Worm (Caenorhabditis elegans) whole organism, mixed stage, embryonic: ENCODE measurements around the gene Y71H2AM.20.

Source experiments
- M03D4.4 ChIP-seq: sonication (generic microtip); optimal IDR thresholded peaks from 2 replicates; lab custom pipeline; 2017; ENCODE audit warnings: mild to moderate bottlenecking, missing genetic modification characterization, missing compliant biosample characterization
- blmp-1 ChIP-seq: fragments of 150-350 bp; optimal IDR thresholded peaks from 2 replicates; lab custom pipeline; 2014; ENCODE audit warnings: missing biosample characterization, missing genetic modification characterization
- ceh-39 ChIP-seq: fragments of 150-350 bp; optimal IDR thresholded peaks from 2 replicates; lab custom pipeline; 2014; ENCODE audit warnings: missing biosample characterization, missing genetic modification characterization
- ceh-43 ChIP-seq: fragments of 200-800 bp; sonication (Bioruptor generic); optimal IDR thresholded peaks from 2 replicates; lab custom pipeline; 2018; ENCODE audit warnings: mild to moderate bottlenecking, missing genetic modification characterization, moderate library complexity, missing compliant biosample characterization
- ceh-83 ChIP-seq: fragments of 200-800 bp; sonication (Bioruptor generic); optimal IDR thresholded peaks from 2 replicates; lab custom pipeline; 2018; ENCODE audit warnings: mild to moderate bottlenecking, missing genetic modification characterization, missing compliant biosample characterization
- ces-1 ChIP-seq: fragments of 150-350 bp; optimal IDR thresholded peaks from 2 replicates; lab custom pipeline; 2014; ENCODE audit warnings: missing biosample characterization, missing genetic modification reagents, missing genetic modification characterization
- cnd-1 ChIP-seq: fragments of 200-800 bp; sonication (Bioruptor generic); optimal IDR thresholded peaks from 2 replicates; lab custom pipeline; 2018; ENCODE audit warnings: mild to moderate bottlenecking, missing genetic modification characterization, missing compliant biosample characterization
- drap-1 ChIP-seq: fragments of 200-800 bp; sonication (Bioruptor generic); optimal IDR thresholded peaks from 3 replicates; lab custom pipeline; 2018; ENCODE audit warnings: mild to moderate bottlenecking, missing genetic modification characterization, missing compliant biosample characterization
- elt-1 ChIP-seq: sonication (generic microtip); optimal IDR thresholded peaks from 2 replicates; lab custom pipeline; 2017; ENCODE audit warnings: missing genetic modification characterization, mild to moderate bottlenecking, missing compliant biosample characterization, antibody characterized with exemption, moderate library complexity, borderline replicate concordance; ENCODE audit not compliant: insufficient read depth
- elt-3 ChIP-seq: fragments of 150-350 bp; optimal IDR thresholded peaks from 2 replicates; lab custom pipeline; 2014; ENCODE audit warnings: missing biosample characterization, missing genetic modification characterization
- flh-1 ChIP-seq: fragments of 200-800 bp; sonication (Bioruptor generic); optimal IDR thresholded peaks from 2 replicates; lab custom pipeline; 2018; ENCODE audit warnings: mild to moderate bottlenecking, missing genetic modification characterization, moderate library complexity, missing compliant biosample characterization
- ham-2 ChIP-seq: fragments of 200-800 bp; sonication (Bioruptor generic); optimal IDR thresholded peaks from 2 replicates; lab custom pipeline; 2018; ENCODE audit warnings: mild to moderate bottlenecking, missing genetic modification characterization, missing compliant biosample characterization
- hlh-1 ChIP-seq: fragments of 150-350 bp; optimal IDR thresholded peaks from 2 replicates; lab custom pipeline; 2014; ENCODE audit warnings: missing biosample characterization, missing genetic modification reagents, missing genetic modification characterization
- lin-32 ChIP-seq: fragments of 200-800 bp; sonication (Bioruptor generic); optimal IDR thresholded peaks from 2 replicates; lab custom pipeline; 2018; ENCODE audit warnings: mild to moderate bottlenecking, missing genetic modification characterization, missing compliant biosample characterization
- nhr-12 ChIP-seq: fragments of 150-350 bp; optimal IDR thresholded peaks from 2 replicates; lab custom pipeline; 2014; ENCODE audit warnings: missing biosample characterization, missing genetic modification characterization
- nhr-2 ChIP-seq: fragments of 150-350 bp; optimal IDR thresholded peaks from 2 replicates; lab custom pipeline; 2014; ENCODE audit warnings: missing biosample characterization, missing genetic modification characterization
- nhr-28 ChIP-seq: fragments of 150-350 bp; optimal IDR thresholded peaks from 2 replicates; lab custom pipeline; 2014; ENCODE audit warnings: missing biosample characterization, missing genetic modification characterization
- nhr-76 ChIP-seq: sonication (generic microtip); optimal IDR thresholded peaks from 2 replicates; lab custom pipeline; 2017; ENCODE audit warnings: missing biosample characterization, missing genetic modification characterization
- pha-4 ChIP-seq: fragments of 150-350 bp; optimal IDR thresholded peaks from 2 replicates; lab custom pipeline; 2018; ENCODE audit warnings: missing biosample characterization, missing genetic modification reagents, missing genetic modification characterization
- sem-2 ChIP-seq: fragments of 200-800 bp; sonication (Bioruptor generic); optimal IDR thresholded peaks from 2 replicates; lab custom pipeline; 2018; ENCODE audit warnings: mild to moderate bottlenecking, missing genetic modification characterization, missing compliant biosample characterization
- snpc-4 ChIP-seq: fragments of 150-350 bp; optimal IDR thresholded peaks from 2 replicates; lab custom pipeline; 2014; ENCODE audit warnings: missing biosample characterization, missing genetic modification characterization
- tbx-8 ChIP-seq: fragments of 200-800 bp; sonication (Bioruptor generic); optimal IDR thresholded peaks from 2 replicates; lab custom pipeline; 2018; ENCODE audit warnings: mild to moderate bottlenecking, missing genetic modification characterization, moderate library complexity, missing compliant biosample characterization
- unc-120 ChIP-seq: sonication (generic microtip); optimal IDR thresholded peaks from 2 replicates; lab custom pipeline; 2017; ENCODE audit warnings: missing genetic modification characterization, missing compliant biosample characterization; ENCODE audit not compliant: poor library complexity, severe bottlenecking
- unc-62 ChIP-seq: fragments of 150-350 bp; optimal IDR thresholded peaks from 2 replicates; lab custom pipeline; 2014; ENCODE audit warnings: missing biosample characterization, missing genetic modification reagents, missing genetic modification characterization
- zip-8 ChIP-seq: fragments of 150-350 bp; optimal IDR thresholded peaks from 2 replicates; lab custom pipeline; 2014; ENCODE audit warnings: missing biosample characterization, missing genetic modification characterization
- ztf-11 ChIP-seq: fragments of 150-350 bp; optimal IDR thresholded peaks from 2 replicates; lab custom pipeline; 2014; ENCODE audit warnings: missing biosample characterization, missing genetic modification characterization

Y71H2AM.20 gene

DNA sequence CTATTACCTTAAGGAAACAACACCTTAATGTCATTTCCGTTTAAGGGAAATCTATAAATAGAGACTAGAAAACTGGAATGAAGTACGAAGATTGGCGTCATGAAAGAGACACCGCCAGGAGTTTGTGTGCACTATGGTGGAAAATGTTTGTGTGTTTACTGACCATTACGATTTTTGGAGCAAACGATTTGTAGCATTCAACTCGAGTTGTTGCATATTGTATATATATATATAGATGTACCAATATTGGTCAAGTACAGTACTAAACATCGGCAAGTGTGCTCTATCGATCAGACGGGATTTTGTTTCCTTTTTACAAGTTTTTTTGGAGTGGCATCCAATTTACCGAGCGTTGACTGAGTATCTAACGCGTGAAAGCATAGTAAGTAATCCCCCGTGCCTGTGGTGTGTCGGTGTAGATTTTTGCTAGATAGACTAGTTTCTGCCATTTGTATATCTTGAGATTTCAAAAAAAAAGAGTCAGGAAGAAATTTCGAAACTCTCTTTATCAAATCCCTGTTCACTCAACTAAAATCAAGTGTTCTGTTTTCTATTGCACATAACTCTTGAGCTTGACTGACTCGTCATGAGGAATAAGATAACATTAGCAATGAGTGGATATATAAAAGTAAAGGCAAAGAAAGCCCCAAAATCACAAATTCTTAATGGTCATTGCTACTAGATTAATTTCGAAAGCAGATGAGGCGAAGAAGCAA, 16.2 kb upstream of the Y71H2AM.20 start, which contains the start of the genes twk-45 and Y71H2AM.25:
twk-45 (minus strand) TSS at position 101 of the 716 bp plus-strand sequence.
Y71H2AM.25 (plus strand) TSS at position 666 of the 716 bp plus-strand sequence.
- no peak for TF ChIP-seq flh-1 (GFP tag; lab: Kevin White, UChicago)
- no peak for TF ChIP-seq nhr-28 (tag; lab: Kevin White, UChicago)
- no peak for TF ChIP-seq nhr-76 (tag; lab: Kevin White, UChicago)
- TF ChIP-seq ceh-83 (GFP tag; lab: Kevin White, UChicago), result no peak
- no peak for TF ChIP-seq ham-2 (GFP tag; lab: Kevin White, UChicago)
- no peak for TF ChIP-seq snpc-4 (tag; lab: Kevin White, UChicago)
- TF ChIP-seq tbx-8 (GFP tag; lab: Kevin White, UChicago), result no peak
- TF ChIP-seq unc-62 (GFP tag; lab: Kevin White, UChicago), result no peak
- TF ChIP-seq ceh-43 (GFP tag; lab: Kevin White, UChicago), result no peak
- TF ChIP-seq elt-1 (tag; lab: Kevin White, UChicago), result no peak
- TF ChIP-seq zip-8 (tag; lab: Kevin White, UChicago), result no peak
- TF ChIP-seq sem-2 (GFP tag; lab: Kevin White, UChicago), result no peak
- no peak for TF ChIP-seq ces-1 (GFP tag; lab: Kevin White, UChicago)
- TF ChIP-seq lin-32 (GFP tag; lab: Kevin White, UChicago), result no peak
- no peak for TF ChIP-seq pha-4 (tag; lab: Kevin White, UChicago)
- TF ChIP-seq hlh-1 (tag; lab: Kevin White, UChicago), result no peak
- no peak for TF ChIP-seq cnd-1 (tag; lab: Kevin White, UChicago)
- TF ChIP-seq M03D4.4 (tag; lab: Kevin White, UChicago), result no peak

DNA sequence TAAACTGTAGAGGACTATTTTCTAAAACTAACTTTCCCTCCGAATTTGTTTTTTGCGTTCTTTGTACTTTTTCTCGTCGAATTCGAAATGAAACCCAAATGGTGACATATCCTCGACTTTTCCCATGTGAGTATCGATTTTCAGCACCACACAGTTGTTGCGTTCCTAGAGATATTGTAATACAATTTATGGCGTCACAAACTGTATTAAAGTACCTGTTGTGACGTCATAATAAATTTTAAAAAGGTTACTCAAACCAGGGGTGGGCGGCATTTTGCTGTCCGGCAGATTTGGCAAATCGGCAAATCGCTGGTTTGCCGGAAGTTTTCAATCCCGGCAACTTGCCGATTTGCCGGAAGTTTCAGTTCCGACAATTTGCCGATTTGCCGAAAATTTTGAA, 15.0 kb upstream of the Y71H2AM.20 start:
- TF ChIP-seq lin-32 (GFP tag; lab: Kevin White, UChicago), result no peak
- no peak for TF ChIP-seq ceh-39
- no peak for TF ChIP-seq ceh-43 (GFP tag; lab: Kevin White, UChicago)
- no peak for TF ChIP-seq nhr-12 (tag; lab: Kevin White, UChicago)
- no peak for TF ChIP-seq ztf-11 (tag; lab: Kevin White, UChicago)
- peak; percentile 93 for TF ChIP-seq zip-8 (tag; lab: Kevin White, UChicago)
- TF ChIP-seq unc-120, result no peak
- no peak for TF ChIP-seq elt-1 (tag; lab: Kevin White, UChicago)

DNA sequence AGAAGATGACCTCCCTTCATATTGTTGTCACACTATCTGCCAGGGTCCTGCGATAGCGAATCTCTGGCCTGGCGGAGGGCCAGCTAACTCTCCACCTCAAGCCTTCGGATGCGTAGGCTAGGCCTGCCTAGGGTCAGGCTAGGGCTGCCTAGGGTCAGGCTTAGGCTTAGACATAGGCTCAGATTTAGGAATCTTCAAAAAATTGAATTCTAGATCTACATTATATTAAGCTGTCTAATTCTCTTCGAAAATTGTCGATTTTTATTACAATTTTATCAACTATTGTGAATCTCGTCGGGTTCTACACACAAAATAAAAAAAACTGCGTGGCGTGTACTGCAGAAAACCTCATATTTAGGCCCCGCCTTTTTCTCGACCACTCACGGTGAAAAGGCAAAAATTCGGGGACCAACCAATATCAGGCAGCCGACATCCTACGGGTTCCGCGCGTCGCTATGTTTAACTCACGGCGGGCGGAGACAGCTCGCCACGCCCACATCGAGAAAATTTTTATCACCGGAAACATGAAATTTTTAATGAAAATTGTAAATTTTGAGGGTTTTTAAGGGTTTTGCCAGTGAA, 9.8 kb upstream of the Y71H2AM.20 start:
- TF ChIP-seq unc-62 (GFP tag; lab: Kevin White, UChicago) (no peak), nhr-2 (tag; lab: Kevin White, UChicago) (no peak), nhr-12 (tag; lab: Kevin White, UChicago) (no peak), unc-120 (no peak), nhr-76 (tag; lab: Kevin White, UChicago) (no peak), M03D4.4 (tag; lab: Kevin White, UChicago) (no peak), zip-8 (tag; lab: Kevin White, UChicago) (no peak), ztf-11 (tag; lab: Kevin White, UChicago) (no peak)

DNA sequence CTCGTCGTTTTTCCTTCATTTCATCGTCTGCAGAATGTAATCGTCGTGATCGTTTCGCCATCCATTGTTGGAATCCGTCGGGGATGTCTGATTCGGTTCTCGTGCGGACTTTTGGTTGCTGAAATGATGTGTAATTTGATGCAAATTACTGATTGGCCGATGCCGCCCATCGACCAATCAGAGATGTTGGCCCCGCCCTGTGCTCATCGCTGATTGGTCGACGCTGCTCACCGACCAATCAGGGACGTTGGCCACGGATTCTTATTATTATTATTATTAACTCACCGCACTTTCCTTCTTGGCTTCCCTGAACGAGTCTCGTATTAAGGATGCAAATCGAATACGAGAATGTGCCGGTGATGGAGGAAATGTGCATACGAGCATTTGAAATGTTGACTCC, 8.3 kb upstream of the Y71H2AM.20 start:
- no peak for TF ChIP-seq sem-2 (GFP tag; lab: Kevin White, UChicago)
- no peak for TF ChIP-seq ces-1 (GFP tag; lab: Kevin White, UChicago)
- TF ChIP-seq ceh-39, result no peak
- TF ChIP-seq nhr-12 (tag; lab: Kevin White, UChicago), result no peak
- no peak for TF ChIP-seq unc-62 (GFP tag; lab: Kevin White, UChicago)
- no peak for TF ChIP-seq ceh-43 (GFP tag; lab: Kevin White, UChicago)

DNA sequence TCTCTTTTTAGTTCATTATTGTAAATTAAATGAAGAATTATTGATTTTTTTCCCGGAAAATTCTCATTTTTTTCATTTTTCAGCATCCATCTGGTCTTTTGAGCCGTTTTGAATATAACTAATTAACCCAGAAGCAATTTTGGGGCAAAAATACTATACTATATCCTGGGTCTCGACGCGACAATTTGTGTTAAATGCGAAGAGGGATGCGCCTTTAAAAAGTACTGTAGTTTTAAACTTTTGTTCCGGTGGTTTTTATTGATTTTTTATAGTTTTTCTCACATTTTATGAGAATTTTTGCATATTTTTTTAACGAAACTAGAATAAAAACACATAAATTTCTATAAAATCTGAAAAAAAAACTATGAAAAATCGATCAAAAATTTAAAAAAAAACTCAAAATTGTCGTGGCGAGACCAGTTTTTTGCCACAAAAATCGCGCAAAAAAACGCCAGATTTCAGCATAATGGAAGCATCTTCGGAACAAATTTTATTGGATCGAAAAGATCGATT, 2.3 kb upstream of the Y71H2AM.20 start, which contains the start of gene tbcc-1:
tbcc-1 (plus strand) TSS at position 463 of the 513 bp plus-strand sequence.
- TF ChIP-seq nhr-28 (tag; lab: Kevin White, UChicago) (no peak), elt-3 (tag; lab: Kevin White, UChicago) (no peak), blmp-1 (tag; lab: Kevin White, UChicago) (no peak), drap-1 (GFP tag; lab: Kevin White, UChicago) (no peak), zip-8 (tag; lab: Kevin White, UChicago) (no peak)
